Fruit fly (Drosophila melanogaster) whole organism, embryonic: ENCODE data around the gene Gycalpha99B.

Source experiments
- CG10147 ChIP-seq: fragments of 200-800 bp; sonication (Bioruptor generic); optimal IDR thresholded peaks from 2 replicates; lab custom pipeline; 2019; ENCODE audit warnings: missing biosample characterization, mild to moderate bottlenecking, missing genetic modification characterization, moderate library complexity
- CG10979 ChIP-seq: fragments of 200-800 bp; sonication (Bioruptor generic); optimal IDR thresholded peaks from 2 replicates; lab custom pipeline; 2018; ENCODE audit warnings: missing biosample characterization, mild to moderate bottlenecking, missing genetic modification characterization, moderate library complexity
- CG12391 ChIP-seq: fragments of 200-800 bp; sonication (Bioruptor generic); optimal IDR thresholded peaks from 3 replicates; lab custom pipeline; 2018; ENCODE audit warnings: missing biosample characterization, mild to moderate bottlenecking, missing genetic modification characterization, moderate library complexity
- CG12659 ChIP-seq: fragments of 200-800 bp; sonication (Bioruptor generic); optimal IDR thresholded peaks from 3 replicates; lab custom pipeline; 2017; ENCODE audit warnings: mild to moderate bottlenecking, missing biosample characterization, missing genetic modification reagents, missing genetic modification characterization
- CG3726 ChIP-seq: fragments of 200-800 bp; sonication (Bioruptor generic); IDR thresholded peaks from 3 replicates; pipeline ENCODE4, ENCODE4 v1.3.6; 2022; ENCODE audit warnings: missing biosample characterization, missing genetic modification characterization
- CG3847 ChIP-seq: fragments of 200-800 bp; sonication (Bioruptor generic); IDR thresholded peaks from 2 replicates; pipeline ENCODE4 v1.3.6; 2022; ENCODE audit warnings: missing biosample characterization, missing genetic modification characterization
- CG43689 ChIP-seq: fragments of 200-800 bp; sonication (Bioruptor generic); IDR thresholded peaks from 2 replicates; pipeline ENCODE4 v1.3.6; 2022; ENCODE audit warnings: missing biosample characterization, missing genetic modification characterization
- CG4730 ChIP-seq: fragments of 200-800 bp; sonication (Bioruptor generic); IDR thresholded peaks from 2 replicates; pipeline ENCODE4 v1.3.6; 2022; ENCODE audit warnings: missing biosample characterization, missing genetic modification characterization
- CG4820 ChIP-seq: fragments of 200-800 bp; sonication (Bioruptor generic); optimal IDR thresholded peaks from 3 replicates; lab custom pipeline; 2016; ENCODE audit warnings: missing biosample characterization, missing genetic modification characterization
- CG5180 ChIP-seq: fragments of 200-800 bp; sonication (Bioruptor generic); optimal IDR thresholded peaks from 3 replicates; lab custom pipeline; 2017; ENCODE audit warnings: missing biosample characterization, missing genetic modification characterization, mild to moderate bottlenecking, moderate library complexity, missing genetic modification reagents
- CG5245 ChIP-seq: fragments of 200-800 bp; sonication (Bioruptor generic); optimal IDR thresholded peaks from 3 replicates; lab custom pipeline; 2016; ENCODE audit warnings: missing biosample characterization, missing genetic modification characterization
- CG6175 ChIP-seq: fragments of 200-800 bp; sonication (Bioruptor generic); IDR thresholded peaks from 3 replicates; pipeline ENCODE4 v1.3.6; 2022; ENCODE audit warnings: missing biosample characterization, missing genetic modification characterization
- CG6765 ChIP-seq: fragments of 200-800 bp; sonication (Bioruptor generic); optimal IDR thresholded peaks from 3 replicates; lab custom pipeline; 2017; ENCODE audit warnings: missing biosample characterization, mild to moderate bottlenecking, missing genetic modification characterization
- CG7357 ChIP-seq: fragments of 200-800 bp; sonication (Bioruptor generic); IDR thresholded peaks from 3 replicates; pipeline ENCODE4 v1.3.6; 2022; ENCODE audit warnings: missing biosample characterization, missing genetic modification characterization
- CG7372 ChIP-seq: fragments of 200-800 bp; sonication (Bioruptor generic); IDR thresholded peaks from 2 replicates; pipeline ENCODE4 v1.3.6; 2022; ENCODE audit warnings: missing biosample characterization, missing genetic modification characterization
- Chrac-16 ChIP-seq: fragments of 200-800 bp; sonication (Bioruptor generic); optimal IDR thresholded peaks from 3 replicates; lab custom pipeline; 2016; ENCODE audit warnings: missing biosample characterization, missing genetic modification characterization
- CkIIα-i1 ChIP-seq: fragments of 200-800 bp; sonication (Bioruptor generic); IDR thresholded peaks from 2 replicates; pipeline ENCODE4 v1.3.6; 2022; ENCODE audit warnings: missing biosample characterization, missing genetic modification characterization
- Dek ChIP-seq: fragments of 200-800 bp; sonication (Bioruptor generic); optimal IDR thresholded peaks from 3 replicates; lab custom pipeline; 2019; ENCODE audit warnings: missing biosample characterization, mild to moderate bottlenecking, missing genetic modification characterization, moderate library complexity
- Dfd ChIP-seq, 2 experiments: fragments of >200 bp; optimal IDR thresholded peaks; 2 replicates each; lab custom pipeline; 2017; ENCODE audit warnings: missing biosample characterization in 2 of 2, missing genetic modification characterization in 2 of 2
- Dip2 ChIP-seq: fragments of 200-800 bp; sonication (Bioruptor generic); IDR thresholded peaks from 2 replicates; pipeline ENCODE4 v1.3.6; 2022; ENCODE audit warnings: missing biosample characterization, missing genetic modification characterization
- Dll ChIP-seq: fragments of 200-800 bp; sonication (Bioruptor generic); IDR thresholded peaks from 4 replicates; pipeline ENCODE4 v1.3.6; 2022; ENCODE audit warnings: missing biosample characterization, missing genetic modification characterization; ENCODE audit not compliant: partially characterized antibody
- E2f1 ChIP-seq: fragments of 200-800 bp; sonication (Bioruptor generic); IDR thresholded peaks from 2 replicates; pipeline ENCODE4 v1.3.6; 2022; ENCODE audit warnings: missing biosample characterization, missing genetic modification characterization
- ERR ChIP-seq: fragments of 200-800 bp; sonication (Bioruptor generic); optimal IDR thresholded peaks from 2 replicates; lab custom pipeline; 2016; ENCODE audit warnings: missing biosample characterization, missing genetic modification characterization
- Elba2 ChIP-seq: fragments of 200-800 bp; sonication (Bioruptor generic); optimal IDR thresholded peaks from 3 replicates; lab custom pipeline; 2016; ENCODE audit warnings: missing biosample characterization, missing genetic modification characterization
- Ets65A ChIP-seq: fragments of 200-800 bp; sonication (Bioruptor generic); peaks from one replicate; lab custom pipeline; 2016; ENCODE audit warnings: missing biosample characterization, missing genetic modification characterization
- Lim3 ChIP-seq: fragments of 200-800 bp; sonication (Bioruptor generic); IDR thresholded peaks from 2 replicates; pipeline ENCODE4 v1.3.6; 2022; ENCODE audit warnings: missing biosample characterization, missing genetic modification characterization
- Sin3A ChIP-seq: fragments of >200 bp; optimal IDR thresholded peaks from 2 replicates; lab custom pipeline; 2018
- Sox100B ChIP-seq: fragments of 200-800 bp; sonication (Bioruptor generic); optimal IDR thresholded peaks from 3 replicates; lab custom pipeline; 2018; ENCODE audit warnings: missing biosample characterization, mild to moderate bottlenecking, missing genetic modification characterization
- Spps ChIP-seq: fragments of 200-800 bp; sonication (Bioruptor generic); optimal IDR thresholded peaks from 2 replicates; lab custom pipeline; 2018; ENCODE audit warnings: missing biosample characterization, mild to moderate bottlenecking, missing genetic modification characterization
- Usf ChIP-seq: fragments of 200-800 bp; sonication (Bioruptor generic); optimal IDR thresholded peaks from 2 replicates; lab custom pipeline; 2017; ENCODE audit warnings: missing genotype, missing biosample characterization, missing genetic modification characterization
- Vsx1 ChIP-seq: fragments of 200-800 bp; sonication (Bioruptor generic); optimal IDR thresholded peaks from 2 replicates; lab custom pipeline; 2017; ENCODE audit warnings: missing biosample characterization, mild to moderate bottlenecking, missing genetic modification characterization, missing genetic modification reagents
- YL-1 ChIP-seq: fragments of 200-800 bp; sonication (Bioruptor generic); optimal IDR thresholded peaks from 3 replicates; lab custom pipeline; 2017; ENCODE audit warnings: missing biosample characterization, mild to moderate bottlenecking, missing genetic modification characterization
- ap ChIP-seq: fragments of 200-800 bp; sonication (Bioruptor generic); IDR thresholded peaks from 2 replicates; pipeline ENCODE4 v1.3.6; 2022; ENCODE audit warnings: missing biosample characterization, missing genetic modification characterization
- az2 ChIP-seq: fragments of 200-800 bp; sonication (Bioruptor generic); optimal IDR thresholded peaks from 3 replicates; lab custom pipeline; 2016; ENCODE audit warnings: missing biosample characterization, missing genetic modification characterization
- bbx ChIP-seq: fragments of 200-800 bp; sonication (Bioruptor generic); IDR thresholded peaks from 2 replicates; pipeline ENCODE4 v1.3.6; 2022; ENCODE audit warnings: missing biosample characterization, missing genetic modification characterization; ENCODE audit not compliant: partially characterized antibody
- br ChIP-seq: fragments of >200 bp; optimal IDR thresholded peaks from 2 replicates; lab custom pipeline; 2017
- bsh ChIP-seq, 2 experiments: fragments of 200-800 bp; sonication (Bioruptor generic); optimal IDR thresholded peaks; 2 replicates each; lab custom pipeline; 2017 to 2018; ENCODE audit warnings: mild to moderate bottlenecking in 2 of 2, missing biosample characterization in 2 of 2, missing genetic modification characterization in 2 of 2, moderate library complexity in 1 of 2
- croc ChIP-seq: fragments of 200-800 bp; sonication (Bioruptor generic); conservative IDR thresholded peaks from 3 replicates; pipeline ENCODE4 v1.3.6; 2022; ENCODE audit warnings: missing biosample characterization, missing genetic modification characterization
- dmrt99B ChIP-seq: fragments of 200-800 bp; sonication (Bioruptor generic); optimal IDR thresholded peaks from 2 replicates; lab custom pipeline; 2018; ENCODE audit warnings: missing biosample characterization, mild to moderate bottlenecking, missing genetic modification characterization, moderate library complexity
- ftz-f1 ChIP-seq: fragments of 200-800 bp; sonication (Bioruptor generic); optimal IDR thresholded peaks from 2 replicates; lab custom pipeline; 2016; ENCODE audit warnings: missing biosample characterization, missing genetic modification characterization
- fu2 ChIP-seq: fragments of 200-800 bp; sonication (Bioruptor generic); optimal IDR thresholded peaks from 2 replicates; lab custom pipeline; 2016; ENCODE audit warnings: missing biosample characterization, missing genetic modification characterization
- h ChIP-seq: fragments of >200 bp; optimal IDR thresholded peaks from 2 replicates; lab custom pipeline; 2017
- inv ChIP-seq: fragments of 200-800 bp; sonication (Bioruptor generic); IDR thresholded peaks from 2 replicates; pipeline ENCODE4 v1.3.6; 2022; ENCODE audit warnings: missing biosample characterization, missing genetic modification characterization; ENCODE audit not compliant: partially characterized antibody
- maf-S ChIP-seq: fragments of 200-800 bp; sonication (Bioruptor generic); optimal IDR thresholded peaks from 2 replicates; lab custom pipeline; 2016; ENCODE audit warnings: missing biosample characterization, missing genetic modification characterization
- nmo ChIP-seq: fragments of 200-800 bp; sonication (Bioruptor generic); optimal IDR thresholded peaks from 2 replicates; lab custom pipeline; 2018; ENCODE audit warnings: missing biosample characterization, mild to moderate bottlenecking, missing genetic modification characterization, moderate library complexity
- pfk ChIP-seq: fragments of 200-800 bp; sonication (Bioruptor generic); optimal IDR thresholded peaks from 2 replicates; lab custom pipeline; 2018; ENCODE audit warnings: missing biosample characterization, mild to moderate bottlenecking, missing genetic modification characterization, moderate library complexity
- pita ChIP-seq: fragments of 200-800 bp; sonication (Bioruptor generic); optimal IDR thresholded peaks from 2 replicates; lab custom pipeline; 2017; ENCODE audit warnings: missing biosample characterization, mild to moderate bottlenecking, missing genetic modification characterization
- pum ChIP-seq: fragments of 200-800 bp; sonication (Bioruptor generic); optimal IDR thresholded peaks from 2 replicates; lab custom pipeline; 2016; ENCODE audit warnings: missing biosample characterization, missing genetic modification characterization
- row ChIP-seq: fragments of 200-800 bp; sonication (Bioruptor generic); IDR thresholded peaks from 3 replicates; pipeline ENCODE4 v1.3.6; 2022; ENCODE audit warnings: missing biosample characterization, missing genetic modification characterization
- slbo ChIP-seq: fragments of 200-800 bp; sonication (Bioruptor generic); IDR thresholded peaks from 2 replicates; pipeline ENCODE4 v1.3.6; 2022; ENCODE audit warnings: missing biosample characterization, missing genetic modification characterization
- sob ChIP-seq: fragments of 200-800 bp; sonication (Bioruptor generic); IDR thresholded peaks from 2 replicates; pipeline ENCODE4 v1.3.6; 2022; ENCODE audit warnings: missing biosample characterization, missing genetic modification characterization
- tup ChIP-seq: fragments of 200-800 bp; sonication (Bioruptor generic); optimal IDR thresholded peaks from 2 replicates; lab custom pipeline; 2016; ENCODE audit warnings: missing biosample characterization, mild to moderate bottlenecking, missing genetic modification characterization, moderate library complexity
- wor ChIP-seq: fragments of 200-800 bp; sonication (Bioruptor generic); IDR thresholded peaks from 2 replicates; pipeline ENCODE4 v1.3.6; 2022; ENCODE audit warnings: missing biosample characterization, missing genetic modification characterization

Gene Gycalpha99B

DNA sequence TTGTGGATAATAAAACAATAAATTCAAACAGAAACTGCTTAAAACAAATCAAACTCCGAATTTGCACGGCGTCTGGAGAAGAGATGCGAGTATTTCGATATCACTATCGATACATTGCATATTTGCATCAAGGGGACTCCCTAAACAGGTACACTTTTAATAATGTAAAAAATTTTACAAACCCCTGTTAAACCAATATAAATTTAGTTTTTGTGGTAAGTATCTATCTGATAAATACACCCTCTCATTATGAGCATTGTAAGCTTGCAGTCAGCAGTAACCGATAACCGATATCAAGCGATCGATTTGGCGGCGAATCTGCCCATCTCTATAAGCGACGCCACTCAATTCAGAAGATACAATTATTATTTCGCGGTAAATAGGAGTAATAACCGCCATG lies 7.0 kb upstream of the Gycalpha99B start, which contains the start of the genes Bub3 and Cap-D2 (continued):
- TF ChIP-seq bsh (GFP tag; optimal IDR thresholded peaks at IDR 0.05; lab: Kevin White, UChicago) (peak in 1 of 2 experiments; percentile 75), dmrt99B (no peak), CG43689 (no peak), Vsx1 (GFP tag; lab: Kevin White, UChicago) (no peak), CG7372 (GFP tag; lab: Robert Waterston, UW) (peak; percentile 57), pfk (GFP tag; lab: Kevin White, UChicago) (no peak), pita (no peak), CG3726 (no peak), Dip2 (GFP tag; lab: Robert Waterston, UW) (no peak), pum (GFP tag; lab: Kevin White, UChicago) (peak; percentile 66), CG5180 (GFP tag; lab: Kevin White, UChicago) (no peak), CG10147 (GFP tag; lab: Kevin White, UChicago) (no peak), Elba2 (GFP tag; lab: Kevin White, UChicago) (peak; percentile 47), Sox100B (GFP tag; lab: Kevin White, UChicago) (no peak), nmo (GFP tag; lab: Kevin White, UChicago) (peak; percentile 75), slbo (GFP tag; lab: Robert Waterston, UW) (peak; percentile 81), CG7357 (GFP tag; lab: Robert Waterston, UW) (no peak), sob (peak; percentile 85), h (lab: Kevin White, UChicago) (no peak), CG12391 (tag; lab: Kevin White, UChicago) (peak; percentile 79), croc (no peak), Sin3A (lab: Kevin White, UChicago) (peak; percentile 58), CG5245 (GFP tag; lab: Kevin White, UChicago) (peak; percentile 46), Spps (peak; percentile 59), br (no peak), CkIIα-i1 (no peak), YL-1 (GFP tag; lab: Kevin White, UChicago) (peak; percentile 41), Dfd (GFP tag; optimal IDR thresholded peaks at IDR 0.05; lab: Kevin White, UChicago) (no peak), Lim3 (GFP tag; lab: Robert Waterston, UW) (no peak), ERR (peak; percentile 41), Dek (tag; lab: Kevin White, UChicago) (peak; percentile 15), ftz-f1 (GFP tag; lab: Kevin White, UChicago) (no peak), ap (peak; percentile 65; the same call in 1 of the 2 replicates), inv (GFP tag; lab: Robert Waterston, UW) (peak; percentile 70), tup (peak; percentile 25), Dll (GFP tag; lab: Robert Waterston, UW) (peak; percentile 96), Ets65A (GFP tag; lab: Kevin White, UChicago) (peak; percentile 97), CG4820 (GFP tag; lab: Kevin White, UChicago) (peak; percentile 77), Chrac-16 (GFP tag; lab: Kevin White, UChicago) (peak; percentile 74), CG3847 (GFP tag; lab: Robert Waterston, UW) (peak; percentile 75), CG6765 (GFP tag; lab: Kevin White, UChicago) (peak; percentile 7), CG10979 (tag; lab: Kevin White, UChicago) (peak; percentile 67), bbx (GFP tag; lab: Robert Waterston, UW) (peak; percentile 74), CG12659 (GFP tag; lab: Kevin White, UChicago) (peak; percentile 71), row (GFP tag; lab: Robert Waterston, UW) (peak; percentile 91), CG6175 (GFP tag; lab: Robert Waterston, UW) (no peak), az2 (GFP tag; lab: Kevin White, UChicago) (peak; percentile 67), Usf (GFP tag; lab: Kevin White, UChicago) (no peak), wor (GFP tag; lab: Robert Waterston, UW) (peak; percentile 64), maf-S (GFP tag; lab: Kevin White, UChicago) (peak; percentile 60), fu2 (GFP tag; lab: Kevin White, UChicago) (peak; percentile 68), CG4730 (GFP tag; lab: Robert Waterston, UW) (peak; percentile 8; the same call in 1 of the 2 replicates), E2f1 (peak; percentile 44)
